Fruit fly (Drosophila melanogaster): ENCODE measurements around the gene CG31248.

Gene CG31248

DNA sequence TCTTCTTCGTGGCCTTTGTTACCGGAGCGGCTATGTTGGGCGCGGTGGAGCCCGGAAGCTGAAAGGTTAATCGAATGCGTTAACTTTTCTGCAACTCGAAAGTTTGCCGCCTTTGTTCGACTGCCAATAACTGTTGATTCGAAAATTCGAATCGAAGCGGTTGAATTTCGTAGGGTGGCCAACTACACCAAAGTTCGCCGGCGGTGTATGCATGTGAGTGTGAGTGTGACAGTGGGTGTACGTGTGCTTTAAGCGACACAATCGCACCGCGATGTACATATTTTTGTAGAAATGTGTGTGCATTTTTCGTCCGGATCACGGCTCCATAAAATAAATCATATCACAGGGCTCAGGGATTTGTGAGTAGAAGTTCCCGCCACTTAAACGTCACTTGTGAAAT, 43.7 kb upstream of the CG31248 start (continued):
- TF ChIP-seq row (GFP tag; IDR thresholded peaks at IDR 0.05) (0 out of 3 replicates have a peak, but pooled peaks have one; percentile 27), CG8944 (GFP tag; optimal IDR thresholded peaks at IDR 0.05) (no peak), CG3726 (GFP tag; IDR thresholded peaks at IDR 0.05) (no peak)

DNA sequence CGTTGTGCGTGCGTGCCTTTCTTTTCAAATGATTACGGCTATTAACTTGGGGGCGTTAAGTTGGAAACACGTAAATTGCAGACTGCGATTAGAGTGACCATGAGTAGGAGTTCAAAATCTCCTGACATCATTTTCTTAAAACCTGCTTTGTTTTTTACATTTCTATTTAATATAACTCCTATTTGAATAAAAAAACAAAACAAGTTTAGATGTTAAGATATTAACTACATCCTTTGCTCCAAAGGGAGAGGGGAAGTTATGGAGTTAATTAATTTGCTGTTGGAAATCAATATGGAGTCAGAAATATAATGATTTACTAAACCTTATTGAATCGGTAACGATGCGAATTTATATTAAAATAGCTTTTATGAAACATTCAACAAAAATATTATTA, 43.1 kb upstream of the CG31248 start, which contains the start of gene Tailor:
Gene Tailor (minus strand): TSS at position 101 of the 394 bp plus-strand sequence.
- peak; percentile 1 for TF ChIP-seq Hmx (GFP tag; optimal IDR thresholded peaks at IDR 0.05)
- no peak for TF ChIP-seq emc (GFP tag; optimal IDR thresholded peaks at IDR 0.05)

DNA sequence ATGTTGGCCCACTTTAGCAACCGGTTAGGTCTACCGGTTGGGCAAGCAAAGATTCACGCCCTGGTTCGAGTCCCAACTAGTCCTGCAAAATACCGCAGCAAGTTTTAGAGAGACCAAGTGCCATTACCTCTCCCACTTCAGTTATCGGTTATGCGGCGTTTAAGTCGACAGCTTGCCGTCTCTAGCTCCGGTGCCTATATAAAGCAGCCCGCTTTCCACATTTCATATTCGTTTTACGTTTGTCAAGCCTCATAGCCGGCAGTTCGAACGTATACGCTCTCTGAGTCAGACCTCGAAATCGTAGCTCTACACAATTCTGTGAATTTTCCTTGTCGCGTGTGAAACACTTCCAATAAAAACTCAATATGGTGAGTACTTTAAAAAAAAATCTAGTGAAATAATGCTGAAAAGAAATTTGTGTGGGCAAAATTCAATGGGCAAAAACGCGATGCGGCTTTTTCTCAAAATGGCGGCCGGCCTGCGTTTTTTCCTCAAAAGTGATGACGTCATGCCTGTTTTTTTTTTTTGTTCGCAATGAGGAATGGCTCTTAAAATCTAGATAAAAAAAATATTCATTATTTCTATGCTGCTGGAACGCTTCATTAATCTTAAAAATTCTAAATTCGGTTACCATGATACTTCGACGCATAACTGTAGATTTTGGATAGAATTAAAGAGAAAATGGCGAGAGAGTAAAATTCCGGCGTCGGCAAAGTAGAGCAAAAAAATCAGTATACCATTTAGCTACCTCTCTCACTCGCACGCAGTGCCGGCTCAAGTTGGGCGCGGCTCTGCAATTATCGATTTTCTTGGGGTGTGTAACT, 42.5 kb upstream of the CG31248 start, which contains the start of gene alphaTub84B:
Gene alphaTub84B (plus strand): TSS at position 223 of the 824 bp plus-strand sequence.
- TF ChIP-seq Awh (GFP tag; IDR thresholded peaks at IDR 0.05): peak; percentile 42; the same call in 1 of the 2 replicates
- peak; percentile 63 for TF ChIP-seq fd64A (GFP tag; optimal IDR thresholded peaks at IDR 0.05)
- TF ChIP-seq CG8089 (GFP tag; optimal IDR thresholded peaks at IDR 0.05): peak; percentile 72
- peak; percentile 57 for TF ChIP-seq Fer3 (tag; optimal IDR thresholded peaks at IDR 0.05)
- no peak for TF ChIP-seq CG3995 (GFP tag; optimal IDR thresholded peaks at IDR 0.05)
- peak; percentile 61 for TF ChIP-seq CG10147 (GFP tag; optimal IDR thresholded peaks at IDR 0.05)
- peak; percentile 2 for TF ChIP-seq run (tag; optimal IDR thresholded peaks at IDR 0.05)
- TF ChIP-seq CG6791 (GFP tag; IDR thresholded peaks at IDR 0.05; ENCODE audit: partially characterized antibody): peak; percentile 66
- no peak for TF ChIP-seq inv (GFP tag; IDR thresholded peaks at IDR 0.05; ENCODE audit: partially characterized antibody)
- no peak for TF ChIP-seq CG4617 (GFP tag; optimal IDR thresholded peaks at IDR 0.05; ENCODE audit: borderline replicate concordance)
- peak; percentile 64 for TF ChIP-seq Dek (tag; optimal IDR thresholded peaks at IDR 0.05)
- TF ChIP-seq CG4424 (GFP tag; optimal IDR thresholded peaks at IDR 0.05): peak; percentile 33
- no peak for TF ChIP-seq Dll (GFP tag; IDR thresholded peaks at IDR 0.05; ENCODE audit: partially characterized antibody)
- TF ChIP-seq jing (GFP tag; optimal IDR thresholded peaks at IDR 0.05): no peak
- no peak for TF ChIP-seq dimm (GFP tag; IDR thresholded peaks at IDR 0.05)
- TF ChIP-seq shn (GFP tag; optimal IDR thresholded peaks at IDR 0.05): peak; percentile 42
- TF ChIP-seq CG10274 (GFP tag; optimal IDR thresholded peaks at IDR 0.05): peak; percentile 5
- peak; percentile 80; the same call in 2 of the 4 replicates for TF ChIP-seq chinmo (GFP tag; IDR thresholded peaks at IDR 0.05; ENCODE audit: partially characterized antibody)
- peak; percentile 66 for TF ChIP-seq Mad (GFP tag; optimal IDR thresholded peaks at IDR 0.05)
- TF ChIP-seq disco-r (GFP tag; optimal IDR thresholded peaks at IDR 0.05): peak; percentile 55
- TF ChIP-seq CG4854 (GFP tag; optimal IDR thresholded peaks at IDR 0.05): peak; percentile 60
- no peak for TF ChIP-seq fd3F (GFP tag; optimal IDR thresholded peaks at IDR 0.05)
- peak; percentile 49 for TF ChIP-seq CG33557 (GFP tag; optimal IDR thresholded peaks at IDR 0.05)
- peak; percentile 18 for TF ChIP-seq ind (GFP tag; optimal IDR thresholded peaks at IDR 0.05)
- no peak for TF ChIP-seq D19B (GFP tag; optimal IDR thresholded peaks at IDR 0.05)
- TF ChIP-seq Hmr (GFP tag; optimal IDR thresholded peaks at IDR 0.05): peak; percentile 75
- peak; percentile 83 for TF ChIP-seq CG11456 (GFP tag; IDR thresholded peaks at IDR 0.05)
- no peak for TF ChIP-seq ham (GFP tag; IDR thresholded peaks at IDR 0.05)
- TF ChIP-seq tup (GFP tag; optimal IDR thresholded peaks at IDR 0.05): peak; percentile 63
- peak; percentile 67 for TF ChIP-seq slbo (GFP tag; IDR thresholded peaks at IDR 0.05)
- peak; percentile 62 for TF ChIP-seq CG3847 (GFP tag; IDR thresholded peaks at IDR 0.05)
- TF ChIP-seq Dp (GFP tag; optimal IDR thresholded peaks at IDR 0.05): peak; percentile 35
- peak; percentile 64 for TF ChIP-seq CG11398 (GFP tag; optimal IDR thresholded peaks at IDR 0.05)
- peak; percentile 90 for TF ChIP-seq kay (GFP tag; optimal IDR thresholded peaks at IDR 0.05)
- peak; percentile 68 for TF ChIP-seq CG3407 (GFP tag; optimal IDR thresholded peaks at IDR 0.05)
- peak; percentile 76 for TF ChIP-seq p53 (GFP tag; optimal IDR thresholded peaks at IDR 0.05)
- peak; percentile 83 for TF ChIP-seq Atf3 (GFP tag; optimal IDR thresholded peaks at IDR 0.05)
- peak; percentile 82 for TF ChIP-seq Fer1 (GFP tag; optimal IDR thresholded peaks at IDR 0.05)
- TF ChIP-seq schlank (tag; optimal IDR thresholded peaks at IDR 0.05): peak; percentile 22
- peak; percentile 16 for TF ChIP-seq dmrt11E (tag; optimal IDR thresholded peaks at IDR 0.05)

Data from whole organism, embryonic.